Worm (Caenorhabditis elegans): ENCODE results near the gene unc-43.

DNA sequence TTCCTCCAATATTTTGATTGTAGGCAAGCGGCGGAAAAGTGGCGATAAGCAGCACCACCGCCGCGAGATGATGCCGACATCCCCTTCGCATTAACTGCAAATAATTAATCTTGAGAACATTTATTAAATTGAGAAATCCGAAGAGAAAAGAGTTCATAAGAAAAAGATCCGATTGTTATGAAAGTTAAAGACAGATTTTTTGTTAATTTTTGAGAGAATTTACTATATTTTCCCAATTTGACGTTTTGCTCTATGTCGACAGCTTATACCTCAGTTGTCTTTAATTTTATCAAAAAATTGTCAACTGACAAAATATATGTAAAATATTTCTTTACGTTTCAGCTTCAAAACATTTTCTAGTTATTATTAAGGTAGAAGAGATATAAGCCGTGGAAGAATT, 47.8 kb downstream of the unc-43 start, which contains the start of gene R09E10.5:
- no peak for TF ChIP-seq R02D3.7 (tag; optimal IDR thresholded peaks at IDR 0.05)
- no peak for TF ChIP-seq ZK546.5 (tag; optimal IDR thresholded peaks at IDR 0.05)
- TF ChIP-seq lin-39 (tag; optimal IDR thresholded peaks at IDR 0.05) = no peak
- TF ChIP-seq mdl-1 (tag; optimal IDR thresholded peaks at IDR 0.05) = no peak
- TF ChIP-seq nhr-6 (tag; optimal IDR thresholded peaks at IDR 0.05) = no peak

Data from whole organism, L2 larva.